Worm (Caenorhabditis elegans): ENCODE measurements around the gene Y41E3.19.

ce11 chrIV:15028386-15028785, 27.5 kb upstream of the Y41E3.19 start:
- TF ChIP-seq ztf-23 (GFP tag; IDR thresholded peaks at IDR 0.05) (no peak), klf-2 (GFP tag; conservative IDR thresholded peaks at IDR 0.05) (no peak), med-1 (GFP tag; optimal IDR thresholded peaks at IDR 0.05; ENCODE audit: insufficient read depth) (no peak), ztf-29 (GFP tag; IDR thresholded peaks at IDR 0.05) (no peak), cog-1 (tag; optimal IDR thresholded peaks at IDR 0.05) (no peak), T22C8.4 (GFP tag; IDR thresholded peaks at IDR 0.05) (no peak), flt-1 (GFP tag; IDR thresholded peaks at IDR 0.05) (no peak), ref-1 (GFP tag; conservative IDR thresholded peaks at IDR 0.05) (no peak)
